Worm (Caenorhabditis elegans) whole organism, L2 larva: ENCODE measurements around the gene zig-5.
A peak's percentile ranks its signal among the peaks of the same experiment; 100 is the strongest.

ENCODE experiments used
- F13H6.1 ChIP-seq: sonication (generic microtip); optimal IDR thresholded peaks from 2 replicates; lab custom pipeline; 2016; ENCODE audit warnings: missing genetic modification characterization, missing compliant biosample characterization
- R02D3.7 ChIP-seq: fragments of 150-350 bp; optimal IDR thresholded peaks from 2 replicates; lab custom pipeline; 2014; ENCODE audit warnings: missing biosample characterization, missing genetic modification characterization
- Y55F3AM.14 ChIP-seq: fragments of 200-800 bp; sonication (Bioruptor generic); optimal IDR thresholded peaks from 2 replicates; lab custom pipeline; 2018; ENCODE audit warnings: mild to moderate bottlenecking, missing genetic modification characterization, missing compliant biosample characterization
- ZK546.5 ChIP-seq: sonication (generic microtip); optimal IDR thresholded peaks from 2 replicates; lab custom pipeline; 2017; ENCODE audit warnings: missing biosample characterization, missing genetic modification characterization
- alr-1 ChIP-seq: fragments of 150-350 bp; optimal IDR thresholded peaks from 2 replicates; lab custom pipeline; 2014; ENCODE audit warnings: missing biosample characterization, missing genetic modification characterization
- aly-2 ChIP-seq: fragments of 150-350 bp; optimal IDR thresholded peaks from 2 replicates; lab custom pipeline; 2014; ENCODE audit warnings: missing biosample characterization, missing genetic modification characterization
- ama-1 ChIP-seq: fragments of 150-350 bp; optimal IDR thresholded peaks from 2 replicates; lab custom pipeline; 2018; ENCODE audit warnings: inconsistent platforms
- blmp-1 ChIP-seq: sonication (generic microtip); optimal IDR thresholded peaks from 2 replicates; lab custom pipeline; 2017; ENCODE audit warnings: missing genetic modification characterization, mild to moderate bottlenecking, missing compliant biosample characterization, antibody characterized with exemption, moderate library complexity; ENCODE audit not compliant: insufficient read depth
- ceh-16 ChIP-seq: fragments of 150-350 bp; optimal IDR thresholded peaks from 2 replicates; lab custom pipeline; 2014; ENCODE audit warnings: missing biosample characterization, missing genetic modification characterization
- ceh-82 ChIP-seq: fragments of 150-350 bp; optimal IDR thresholded peaks from 2 replicates; lab custom pipeline; 2014; ENCODE audit warnings: missing biosample characterization, missing genetic modification characterization
- crh-2 ChIP-seq: sonication (generic microtip); optimal IDR thresholded peaks from 2 replicates; lab custom pipeline; 2017; ENCODE audit warnings: missing biosample characterization, missing genetic modification characterization
- egl-27 ChIP-seq: sonication (generic microtip); optimal IDR thresholded peaks from 3 replicates; lab custom pipeline; 2017; ENCODE audit warnings: missing biosample characterization, missing genetic modification reagents, missing genetic modification characterization
- elt-1 ChIP-seq: fragments of 150-350 bp; optimal IDR thresholded peaks from 2 replicates; lab custom pipeline; 2014; ENCODE audit warnings: missing biosample characterization, missing genetic modification characterization
- elt-3 ChIP-seq: sonication (generic microtip); optimal IDR thresholded peaks from 2 replicates; lab custom pipeline; 2017; ENCODE audit warnings: missing biosample characterization, missing genetic modification characterization
- fos-1 ChIP-seq: fragments of 150-350 bp; optimal IDR thresholded peaks from 2 replicates; lab custom pipeline; 2014; ENCODE audit warnings: missing biosample characterization, missing genetic modification characterization
- gmeb-1 ChIP-seq: fragments of 150-350 bp; optimal IDR thresholded peaks from 2 replicates; lab custom pipeline; 2014; ENCODE audit warnings: missing biosample characterization, missing genetic modification characterization
- lin-11 ChIP-seq: fragments of 150-350 bp; sonication (generic microtip); optimal IDR thresholded peaks from 2 replicates; lab custom pipeline; 2014; ENCODE audit warnings: missing biosample characterization, missing genetic modification characterization, inconsistent platforms, mixed read lengths
- lin-13 ChIP-seq: fragments of 150-350 bp; optimal IDR thresholded peaks from 2 replicates; lab custom pipeline; 2014; ENCODE audit warnings: missing biosample characterization, missing genetic modification reagents, missing genetic modification characterization
- lsy-2 ChIP-seq, 2 experiments: fragments of 150-350 bp in 1 of 2; sonication (generic microtip) in 1 of 2; optimal IDR thresholded peaks; 2 replicates each; lab custom pipeline; 2014 to 2017; ENCODE audit warnings: missing biosample characterization in 2 of 2, missing genetic modification characterization in 2 of 2
- mab-5 ChIP-seq: fragments of 150-350 bp; optimal IDR thresholded peaks from 2 replicates; lab custom pipeline; 2014; ENCODE audit warnings: missing biosample characterization, missing genetic modification characterization
- mbf-1 ChIP-seq: sonication (generic microtip); optimal IDR thresholded peaks from 2 replicates; lab custom pipeline; 2017; ENCODE audit warnings: missing biosample characterization, missing genetic modification characterization
- nhr-11 ChIP-seq: fragments of 150-350 bp; optimal IDR thresholded peaks from 2 replicates; lab custom pipeline; 2014; ENCODE audit warnings: missing biosample characterization, missing genetic modification characterization
- nhr-12 ChIP-seq: fragments of 150-350 bp; optimal IDR thresholded peaks from 2 replicates; lab custom pipeline; 2014; ENCODE audit warnings: missing biosample characterization, missing genetic modification characterization
- nhr-129 ChIP-seq: fragments of 150-350 bp; optimal IDR thresholded peaks from 2 replicates; lab custom pipeline; 2014; ENCODE audit warnings: missing biosample characterization, missing genetic modification characterization
- nhr-21 ChIP-seq: fragments of 150-350 bp; optimal IDR thresholded peaks from 2 replicates; lab custom pipeline; 2014; ENCODE audit warnings: missing biosample characterization, missing genetic modification characterization
- nhr-23 ChIP-seq: fragments of 150-350 bp; optimal IDR thresholded peaks from 2 replicates; lab custom pipeline; 2014; ENCODE audit warnings: missing biosample characterization, missing genetic modification reagents, missing genetic modification characterization
- nhr-237 ChIP-seq: fragments of 150-350 bp; optimal IDR thresholded peaks from 2 replicates; lab custom pipeline; 2014; ENCODE audit warnings: missing biosample characterization, missing genetic modification characterization
- nhr-25 ChIP-seq: fragments of 150-350 bp; sonication (generic microtip); optimal IDR thresholded peaks from 3 replicates; lab custom pipeline; 2014; ENCODE audit warnings: missing biosample characterization, missing genetic modification characterization
- nhr-6 ChIP-seq: fragments of 150-350 bp; optimal IDR thresholded peaks from 2 replicates; lab custom pipeline; 2014; ENCODE audit warnings: missing biosample characterization, missing genetic modification characterization
- nhr-77 ChIP-seq: fragments of 150-350 bp; optimal IDR thresholded peaks from 2 replicates; lab custom pipeline; 2014; ENCODE audit warnings: missing biosample characterization, missing genetic modification characterization
- peb-1 ChIP-seq: fragments of 150-350 bp; optimal IDR thresholded peaks from 2 replicates; lab custom pipeline; 2014; ENCODE audit warnings: missing biosample characterization, missing genetic modification characterization
- sem-4 ChIP-seq: fragments of 150-350 bp; optimal IDR thresholded peaks from 2 replicates; lab custom pipeline; 2014; ENCODE audit warnings: missing biosample characterization, missing genetic modification reagents, missing genetic modification characterization
- skn-1 ChIP-seq: sonication (generic microtip); optimal IDR thresholded peaks from 2 replicates; lab custom pipeline; 2017; ENCODE audit warnings: missing biosample characterization, missing genetic modification characterization
- sma-3 ChIP-seq: sonication (generic microtip); optimal IDR thresholded peaks from 2 replicates; lab custom pipeline; 2016; ENCODE audit warnings: missing genetic modification reagents, missing genetic modification characterization, missing compliant biosample characterization
- sma-9 ChIP-seq, 2 experiments: fragments of 150-350 bp in 1 of 2; sonication (generic microtip) in 1 of 2; optimal IDR thresholded peaks; 2 replicates each; lab custom pipeline; 2014 to 2016; ENCODE audit warnings: missing genetic modification characterization in 2 of 2, mild to moderate bottlenecking in 1 of 2, missing biosample characterization in 1 of 2, missing compliant biosample characterization in 1 of 2, missing genetic modification reagents in 1 of 2, moderate library complexity in 1 of 2
- snpc-4 ChIP-seq: fragments of 150-350 bp; optimal IDR thresholded peaks from 2 replicates; lab custom pipeline; 2014; ENCODE audit warnings: missing biosample characterization, missing genetic modification characterization
- unc-39 ChIP-seq: fragments of 150-350 bp; optimal IDR thresholded peaks from 2 replicates; lab custom pipeline; 2014; ENCODE audit warnings: missing biosample characterization, missing genetic modification characterization
- unc-55 ChIP-seq: fragments of 150-350 bp; sonication (generic microtip); optimal IDR thresholded peaks from 3 replicates; lab custom pipeline; 2014; ENCODE audit warnings: missing biosample characterization, missing genetic modification reagents, missing genetic modification characterization
- unc-62 ChIP-seq: fragments of 150-350 bp; optimal IDR thresholded peaks from 2 replicates; lab custom pipeline; 2014; ENCODE audit warnings: missing biosample characterization, missing genetic modification reagents, missing genetic modification characterization
- zag-1 ChIP-seq: fragments of 150-350 bp; optimal IDR thresholded peaks from 2 replicates; lab custom pipeline; 2014; ENCODE audit warnings: missing biosample characterization, missing genetic modification characterization
- ztf-1 ChIP-seq: fragments of 200-800 bp; sonication (Bioruptor generic); conservative IDR thresholded peaks from 2 replicates; pipeline ENCODE4 v1.3.6; 2022; ENCODE audit warnings: missing genetic modification characterization, missing compliant biosample characterization
- ztf-11 ChIP-seq: sonication (generic microtip); optimal IDR thresholded peaks from 2 replicates; lab custom pipeline; 2017; ENCODE audit warnings: missing biosample characterization, missing genetic modification characterization
- ztf-4 ChIP-seq: fragments of 150-350 bp; optimal IDR thresholded peaks from 2 replicates; lab custom pipeline; 2014; ENCODE audit warnings: missing biosample characterization, missing genetic modification characterization

The zig-5 gene

ce11 chrIII:10987561-10988184, 34.4 kb upstream of the zig-5 start, which contains the start of gene col-94:
Gene col-94 (minus strand): TSS chrIII:10987873.
- TF ChIP-seq ceh-82 (no peak), crh-2 (tag; lab: Kevin White, UChicago) (peak; percentile 27), nhr-6 (tag; lab: Kevin White, UChicago) (no peak), skn-1 (tag; lab: Kevin White, UChicago) (no peak), ztf-11 (tag; lab: Kevin White, UChicago) (no peak), nhr-23 (tag; lab: Kevin White, UChicago) (no peak), R02D3.7 (tag; lab: Kevin White, UChicago) (no peak), nhr-237 (tag; lab: Kevin White, UChicago) (no peak), lsy-2 (tag; optimal IDR thresholded peaks at IDR 0.05; lab: Kevin White, UChicago) (no peak), zag-1 (tag; lab: Kevin White, UChicago) (no peak), ama-1 (peak; percentile 45), lin-13 (GFP tag; lab: Kevin White, UChicago) (no peak), unc-62 (GFP tag; lab: Kevin White, UChicago) (no peak), ztf-4 (tag; lab: Kevin White, UChicago) (no peak), sem-4 (tag; lab: Kevin White, UChicago) (no peak), ztf-1 (GFP tag; lab: Robert Waterston, UW) (no peak), nhr-11 (tag; lab: Kevin White, UChicago) (no peak), egl-27 (tag; lab: Kevin White, UChicago) (no peak), peb-1 (no peak), elt-1 (tag; lab: Kevin White, UChicago) (no peak), F13H6.1 (tag; lab: Kevin White, UChicago) (no peak), unc-55 (GFP tag; lab: Kevin White, UChicago) (no peak), fos-1 (tag; lab: Kevin White, UChicago) (peak; percentile 0), gmeb-1 (no peak), nhr-12 (no peak), mab-5 (no peak), ZK546.5 (tag; lab: Kevin White, UChicago) (no peak), unc-39 (tag; lab: Kevin White, UChicago) (no peak), nhr-77 (tag; lab: Kevin White, UChicago) (no peak), alr-1 (no peak), nhr-21 (no peak), aly-2 (tag; lab: Kevin White, UChicago) (no peak), snpc-4 (tag; lab: Kevin White, UChicago) (peak; percentile 6), elt-3 (no peak), Y55F3AM.14 (GFP tag; lab: Kevin White, UChicago) (no peak), lin-11 (tag; lab: Kevin White, UChicago) (no peak), ceh-16 (tag; lab: Kevin White, UChicago) (no peak), nhr-129 (tag; lab: Kevin White, UChicago) (no peak), nhr-25 (tag; lab: Kevin White, UChicago) (peak; percentile 39), sma-9 (GFP tag; optimal IDR thresholded peaks at IDR 0.05; lab: Kevin White, UChicago) (no peak), sma-9 (tag; optimal IDR thresholded peaks at IDR 0.05; lab: Kevin White, UChicago) (no peak), mbf-1 (no peak), sma-3 (GFP tag; lab: Kevin White, UChicago) (no peak)

- peak; percentile 16 for TF ChIP-seq blmp-1
These were observed 33.1 kb upstream of the zig-5 start for ce11 chrIII:10986438-10986837.
